Worm (Caenorhabditis elegans) whole organism, L4 larva: ENCODE data around the gene ins-21.

Source experiments
- R02D3.7 ChIP-seq: fragments of 150-350 bp; sonication (generic microtip); optimal IDR thresholded peaks from 3 replicates; lab custom pipeline; 2014; ENCODE audit warnings: missing biosample characterization, missing genetic modification characterization
- Y48G9A.11 ChIP-seq: fragments of 200-800 bp; sonication (Bioruptor generic); IDR thresholded peaks from 2 replicates; pipeline ENCODE4 v1.3.6; 2022; ENCODE audit warnings: missing genetic modification reagents, missing genetic modification characterization, missing compliant biosample characterization
- ama-1 ChIP-seq: fragments of 150-350 bp; optimal IDR thresholded peaks from 2 replicates; lab custom pipeline; 2014; ENCODE audit warnings: inconsistent platforms, mixed read lengths
- attf-4 ChIP-seq: sonication (generic microtip); optimal IDR thresholded peaks from 3 replicates; lab custom pipeline; 2017; ENCODE audit warnings: missing biosample characterization, missing genetic modification characterization
- ctbp-1 ChIP-seq: fragments of 200-800 bp; sonication (Bioruptor generic); IDR thresholded peaks from 2 replicates; pipeline ENCODE4 v1.3.6; 2022; ENCODE audit warnings: missing genetic modification reagents, missing genetic modification characterization, missing compliant biosample characterization
- daf-12 ChIP-seq: fragments of 150-350 bp; optimal IDR thresholded peaks from 2 replicates; lab custom pipeline; 2014; ENCODE audit warnings: missing biosample characterization, missing genetic modification reagents, missing genetic modification characterization
- daf-19 ChIP-seq: fragments of 200-800 bp; sonication (Bioruptor generic); conservative IDR thresholded peaks from 2 replicates; pipeline ENCODE4 v1.3.6; 2022; ENCODE audit warnings: missing genetic modification characterization, missing compliant biosample characterization
- mdl-1 ChIP-seq, 2 experiments: fragments of 150-350 bp in 1 of 2; sonication (generic microtip) in 1 of 2; optimal IDR thresholded peaks; 2 replicates each; lab custom pipeline; 2014 to 2017; ENCODE audit warnings: missing biosample characterization in 2 of 2, missing genetic modification characterization in 2 of 2
- nhr-77 ChIP-seq: fragments of 150-350 bp; optimal IDR thresholded peaks from 2 replicates; lab custom pipeline; 2014; ENCODE audit warnings: missing biosample characterization, missing genetic modification characterization
- skn-1 ChIP-seq: fragments of 150-350 bp; optimal IDR thresholded peaks from 2 replicates; lab custom pipeline; 2014; ENCODE audit warnings: missing biosample characterization, missing genetic modification characterization
- snpc-4 ChIP-seq: fragments of 150-350 bp; optimal IDR thresholded peaks from 2 replicates; lab custom pipeline; 2014; ENCODE audit warnings: missing biosample characterization, missing genetic modification characterization
- unc-62 ChIP-seq, 3 experiments: fragments of 150-350 bp in 1 of 3; sonication (generic microtip); optimal IDR thresholded peaks in 2 of 3; peaks in 1 of 3; 1 replicate in 1 of 3; 2 replicates in 2 of 3; lab custom pipeline; 2014 to 2017; ENCODE audit warnings: missing biosample characterization in 3 of 3, missing genetic modification characterization in 3 of 3, missing genetic modification reagents in 3 of 3, missing genotype in 1 of 3
- zag-1 ChIP-seq: fragments of 150-350 bp; optimal IDR thresholded peaks from 2 replicates; lab custom pipeline; 2014; ENCODE audit warnings: missing biosample characterization, missing genetic modification characterization

ce11 chrIII:10069278-10069677, 45.7 kb downstream of the ins-21 start, which contains the start of gene T16G12.6:
- TF ChIP-seq nhr-77 (tag; lab: Kevin White, UChicago): no peak
- TF ChIP-seq Y48G9A.11 (GFP tag; lab: Robert Waterston, UW): no peak
- TF ChIP-seq unc-62 (GFP tag; optimal IDR thresholded peaks at IDR 0.05 in 1 of 2; lab: Kevin White, UChicago): no peak
- TF ChIP-seq unc-62 (tag; optimal IDR thresholded peaks at IDR 0.05; lab: Kevin White, UChicago): no peak
- TF ChIP-seq daf-19 (GFP tag; lab: Robert Waterston, UW): no peak
- TF ChIP-seq mdl-1 (tag; optimal IDR thresholded peaks at IDR 0.05; lab: Kevin White, UChicago): no peak
- no peak for TF ChIP-seq daf-12 (tag; lab: Kevin White, UChicago)
- no peak for TF ChIP-seq ctbp-1 (GFP tag; lab: Robert Waterston, UW)
- TF ChIP-seq skn-1 (tag; lab: Kevin White, UChicago): no peak
- TF ChIP-seq zag-1 (tag; lab: Kevin White, UChicago): no peak
- TF ChIP-seq attf-4 (tag; lab: Kevin White, UChicago): no peak
- TF ChIP-seq snpc-4 (tag; lab: Kevin White, UChicago): no peak
- no peak for TF ChIP-seq R02D3.7 (tag; lab: Kevin White, UChicago)
- no peak for TF ChIP-seq ama-1 (lab: Kevin White, UChicago)
